Fruit fly (Drosophila melanogaster) whole organism, embryonic: ENCODE results near the gene chrb.

Experiments
- Atf6 ChIP-seq: fragments of 200-800 bp; sonication (Bioruptor generic); IDR thresholded peaks from 2 replicates; pipeline ENCODE4 v1.3.6; 2022; ENCODE audit warnings: missing biosample characterization, missing genetic modification characterization
- B-H1 ChIP-seq: fragments of 200-800 bp; sonication (Bioruptor generic); IDR thresholded peaks from 3 replicates; pipeline ENCODE4 v1.3.6; 2022; ENCODE audit warnings: missing biosample characterization, missing genetic modification characterization
- Bteb2 ChIP-seq: fragments of 200-800 bp; sonication (Bioruptor generic); optimal IDR thresholded peaks from 2 replicates; lab custom pipeline; 2016; ENCODE audit warnings: missing biosample characterization, missing genetic modification characterization
- CG1024 ChIP-seq: fragments of 200-800 bp; sonication (Bioruptor generic); IDR thresholded peaks from 2 replicates; pipeline ENCODE4 v1.3.6; 2022; ENCODE audit warnings: missing biosample characterization, missing genetic modification characterization
- CG11723 ChIP-seq: fragments of 200-800 bp; sonication (Bioruptor generic); optimal IDR thresholded peaks from 2 replicates; lab custom pipeline; 2017; ENCODE audit warnings: missing biosample characterization, mild to moderate bottlenecking, missing genetic modification characterization
- CG12071 ChIP-seq: fragments of 200-800 bp; sonication (Bioruptor generic); optimal IDR thresholded peaks from 3 replicates; lab custom pipeline; 2018; ENCODE audit warnings: missing biosample characterization, mild to moderate bottlenecking, missing genetic modification characterization
- CG12155 ChIP-seq: fragments of 200-800 bp; sonication (Bioruptor generic); optimal IDR thresholded peaks from 3 replicates; lab custom pipeline; 2016; ENCODE audit warnings: missing biosample characterization, missing genetic modification characterization
- CG12769 ChIP-seq: fragments of 200-800 bp; sonication (Bioruptor generic); optimal IDR thresholded peaks from 2 replicates; lab custom pipeline; 2019; ENCODE audit warnings: missing biosample characterization, mild to moderate bottlenecking, missing genetic modification characterization, moderate library complexity
- CG13123 ChIP-seq: fragments of 200-800 bp; sonication (Bioruptor generic); optimal IDR thresholded peaks from 2 replicates; lab custom pipeline; 2016; ENCODE audit warnings: missing biosample characterization, missing genetic modification characterization
- CG16815 ChIP-seq: fragments of 200-800 bp; sonication (Bioruptor generic); optimal IDR thresholded peaks from 3 replicates; lab custom pipeline; 2017; ENCODE audit warnings: missing biosample characterization, mild to moderate bottlenecking, missing genetic modification characterization
- CG16863 ChIP-seq: fragments of 200-800 bp; sonication (Bioruptor generic); optimal IDR thresholded peaks from 3 replicates; lab custom pipeline; 2016; ENCODE audit warnings: missing biosample characterization, missing genetic modification characterization
- CG18599 ChIP-seq: fragments of 200-800 bp; sonication (Bioruptor generic); optimal IDR thresholded peaks from 3 replicates; lab custom pipeline; 2017; ENCODE audit warnings: missing biosample characterization, missing genetic modification characterization, mild to moderate bottlenecking, moderate library complexity, missing genetic modification reagents
- CG2875 ChIP-seq: fragments of 200-800 bp; sonication (Bioruptor generic); optimal IDR thresholded peaks from 2 replicates; lab custom pipeline; 2017; ENCODE audit warnings: missing biosample characterization, mild to moderate bottlenecking, missing genetic modification characterization, missing genetic modification reagents
- CG34224 ChIP-seq: fragments of 200-800 bp; sonication (Bioruptor generic); IDR thresholded peaks from 3 replicates; pipeline ENCODE4 v1.3.6; 2022; ENCODE audit warnings: missing biosample characterization, missing genetic modification characterization; ENCODE audit not compliant: partially characterized antibody
- CG3726 ChIP-seq: fragments of 200-800 bp; sonication (Bioruptor generic); IDR thresholded peaks from 3 replicates; pipeline ENCODE4, ENCODE4 v1.3.6; 2022; ENCODE audit warnings: missing biosample characterization, missing genetic modification characterization
- CG3847 ChIP-seq: fragments of 200-800 bp; sonication (Bioruptor generic); IDR thresholded peaks from 2 replicates; pipeline ENCODE4 v1.3.6; 2022; ENCODE audit warnings: missing biosample characterization, missing genetic modification characterization
- CG3995 ChIP-seq: fragments of 200-800 bp; sonication (Bioruptor generic); optimal IDR thresholded peaks from 3 replicates; lab custom pipeline; 2016; ENCODE audit warnings: missing biosample characterization, missing genetic modification characterization
- CG42726 ChIP-seq: fragments of 200-800 bp; sonication (Bioruptor generic); IDR thresholded peaks from 2 replicates; pipeline ENCODE4 v1.3.6; 2022; ENCODE audit warnings: missing biosample characterization, missing genetic modification characterization; ENCODE audit not compliant: partially characterized antibody
- CG4282 ChIP-seq: fragments of 200-800 bp; sonication (Bioruptor generic); optimal IDR thresholded peaks from 2 replicates; lab custom pipeline; 2016; ENCODE audit warnings: missing biosample characterization, missing genetic modification characterization
- CG4328 ChIP-seq: fragments of 200-800 bp; sonication (Bioruptor generic); optimal IDR thresholded peaks from 3 replicates; lab custom pipeline; 2017; ENCODE audit warnings: missing biosample characterization, missing genetic modification reagents, missing genetic modification characterization
- CG4360 ChIP-seq: fragments of 200-800 bp; sonication (Bioruptor generic); IDR thresholded peaks from 2 replicates; pipeline ENCODE4 v1.3.6; 2022; ENCODE audit warnings: missing biosample characterization, missing genetic modification characterization
- CG4854 ChIP-seq: fragments of 200-800 bp; sonication (Bioruptor generic); optimal IDR thresholded peaks from 2 replicates; lab custom pipeline; 2016; ENCODE audit warnings: missing biosample characterization, missing genetic modification characterization, inconsistent platforms
- CG8281 ChIP-seq: fragments of 200-800 bp; sonication (Bioruptor generic); optimal IDR thresholded peaks from 2 replicates; lab custom pipeline; 2018; ENCODE audit warnings: missing biosample characterization, mild to moderate bottlenecking, missing genetic modification characterization, moderate library complexity
- CG8924 ChIP-seq: fragments of 200-800 bp; optimal IDR thresholded peaks from 3 replicates; lab custom pipeline; 2019; ENCODE audit warnings: missing biosample characterization, mild to moderate bottlenecking, missing genetic modification characterization, moderate library complexity
- CrebB ChIP-seq: fragments of 200-800 bp; sonication (Bioruptor generic); optimal IDR thresholded peaks from 3 replicates; lab custom pipeline; 2018; ENCODE audit warnings: missing biosample characterization, mild to moderate bottlenecking, missing genetic modification characterization
- Deaf1 ChIP-seq: fragments of 200-800 bp; optimal IDR thresholded peaks from 3 replicates; lab custom pipeline; 2019; ENCODE audit warnings: missing biosample characterization, mild to moderate bottlenecking, missing genetic modification characterization, moderate library complexity
- E2f1 ChIP-seq: fragments of 200-800 bp; sonication (Bioruptor generic); IDR thresholded peaks from 2 replicates; pipeline ENCODE4 v1.3.6; 2022; ENCODE audit warnings: missing biosample characterization, missing genetic modification characterization
- Ets65A ChIP-seq: fragments of 200-800 bp; sonication (Bioruptor generic); peaks from one replicate; lab custom pipeline; 2016; ENCODE audit warnings: missing biosample characterization, missing genetic modification characterization
- MBD-R2 ChIP-seq: fragments of 200-800 bp; sonication (Bioruptor generic); IDR thresholded peaks from 2 replicates; pipeline ENCODE4 v1.3.6; 2022; ENCODE audit warnings: missing biosample characterization, missing genetic modification characterization
- Mes4 ChIP-seq: fragments of 200-800 bp; sonication (Bioruptor generic); optimal IDR thresholded peaks from 2 replicates; lab custom pipeline; 2016; ENCODE audit warnings: missing biosample characterization, missing genetic modification characterization
- NK7.1 ChIP-seq: fragments of 200-800 bp; sonication (Bioruptor generic); optimal IDR thresholded peaks from 3 replicates; lab custom pipeline; 2016; ENCODE audit warnings: missing biosample characterization, missing genetic modification characterization
- Opbp ChIP-seq: fragments of 200-800 bp; sonication (Bioruptor generic); IDR thresholded peaks from 3 replicates; pipeline ENCODE4 v1.3.6; 2022; ENCODE audit warnings: missing biosample characterization, missing genetic modification characterization; ENCODE audit not compliant: partially characterized antibody
- Ravus ChIP-seq: fragments of 200-800 bp; sonication (Bioruptor generic); IDR thresholded peaks from 2 replicates; pipeline ENCODE4 v1.3.6; 2022; ENCODE audit warnings: missing biosample characterization, missing genetic modification characterization
- Usf ChIP-seq: fragments of 200-800 bp; sonication (Bioruptor generic); optimal IDR thresholded peaks from 2 replicates; lab custom pipeline; 2017; ENCODE audit warnings: missing genotype, missing biosample characterization, missing genetic modification characterization
- bcd ChIP-seq: fragments of 200-800 bp; sonication (Bioruptor generic); optimal IDR thresholded peaks from 2 replicates; lab custom pipeline; 2017; ENCODE audit warnings: missing biosample characterization, mild to moderate bottlenecking, missing genetic modification characterization
- bigmax ChIP-seq: fragments of 200-800 bp; sonication (Bioruptor generic); optimal IDR thresholded peaks from 2 replicates; lab custom pipeline; 2018; ENCODE audit warnings: missing biosample characterization, mild to moderate bottlenecking, missing genetic modification characterization
- chm ChIP-seq: fragments of 200-800 bp; sonication (Bioruptor generic); IDR thresholded peaks from 2 replicates; pipeline ENCODE4 v1.3.6; 2022; ENCODE audit warnings: missing biosample characterization, missing genetic modification characterization
- ems ChIP-seq: fragments of 200-800 bp; sonication (Bioruptor generic); optimal IDR thresholded peaks from 3 replicates; lab custom pipeline; 2016; ENCODE audit warnings: missing biosample characterization, missing genetic modification characterization
- esg ChIP-seq: fragments of 200-800 bp; sonication (Bioruptor generic); conservative IDR thresholded peaks from 2 replicates; pipeline ENCODE4 v1.3.6; 2022; ENCODE audit warnings: missing biosample characterization, missing genetic modification characterization
- h ChIP-seq: fragments of >200 bp; optimal IDR thresholded peaks from 2 replicates; lab custom pipeline; 2017
- inv ChIP-seq: fragments of 200-800 bp; sonication (Bioruptor generic); IDR thresholded peaks from 2 replicates; pipeline ENCODE4 v1.3.6; 2022; ENCODE audit warnings: missing biosample characterization, missing genetic modification characterization; ENCODE audit not compliant: partially characterized antibody
- knrl ChIP-seq: fragments of 200-800 bp; sonication (Bioruptor generic); IDR thresholded peaks from 3 replicates; pipeline ENCODE4 v1.3.6; 2022; ENCODE audit warnings: missing biosample characterization, missing genetic modification characterization; ENCODE audit not compliant: partially characterized antibody
- lilli ChIP-seq: fragments of 200-800 bp; sonication (Bioruptor generic); optimal IDR thresholded peaks from 3 replicates; lab custom pipeline; 2016; ENCODE audit warnings: missing biosample characterization, missing genetic modification characterization
- nau ChIP-seq: fragments of 200-800 bp; sonication (Bioruptor generic); optimal IDR thresholded peaks from 3 replicates; lab custom pipeline; 2017; ENCODE audit warnings: missing biosample characterization, mild to moderate bottlenecking, missing genetic modification characterization, missing genetic modification reagents
- nom ChIP-seq: fragments of 200-800 bp; sonication (Bioruptor generic); optimal IDR thresholded peaks from 2 replicates; lab custom pipeline; 2017; ENCODE audit warnings: missing biosample characterization, missing genetic modification characterization, mild to moderate bottlenecking, moderate library complexity, missing genetic modification reagents
- pho ChIP-seq: fragments of 200-800 bp; sonication (Bioruptor generic); optimal IDR thresholded peaks from 2 replicates; lab custom pipeline; 2016; ENCODE audit warnings: missing biosample characterization, missing genetic modification characterization
- pita ChIP-seq: fragments of 200-800 bp; sonication (Bioruptor generic); optimal IDR thresholded peaks from 2 replicates; lab custom pipeline; 2017; ENCODE audit warnings: missing biosample characterization, mild to moderate bottlenecking, missing genetic modification characterization
- slbo ChIP-seq: fragments of 200-800 bp; sonication (Bioruptor generic); IDR thresholded peaks from 2 replicates; pipeline ENCODE4 v1.3.6; 2022; ENCODE audit warnings: missing biosample characterization, missing genetic modification characterization
- wdn ChIP-seq: fragments of 200-800 bp; sonication (Bioruptor generic); IDR thresholded peaks from 2 replicates; pipeline ENCODE4 v1.3.6; 2022; ENCODE audit warnings: missing biosample characterization, missing genetic modification characterization
- zen2 ChIP-seq: fragments of 200-800 bp; sonication (Bioruptor generic); IDR thresholded peaks from 3 replicates; pipeline ENCODE4 v1.3.6; 2022; ENCODE audit warnings: missing biosample characterization, missing genetic modification characterization; ENCODE audit not compliant: partially characterized antibody

Gene chrb

dm6 chr3L:11491222-11491873, 4.0 kb downstream of the chrb start (continued):
- TF ChIP-seq CG13123 (GFP tag; lab: Kevin White, UChicago) (peak; percentile 8), bigmax (GFP tag; lab: Kevin White, UChicago) (no peak), Ets65A (no peak), pho (GFP tag; lab: Kevin White, UChicago) (peak; percentile 27), esg (peak; percentile 64), slbo (GFP tag; lab: Robert Waterston, UW) (peak; percentile 85), CG3726 (GFP tag; lab: Robert Waterston, UW) (no peak), nau (GFP tag; lab: Kevin White, UChicago) (peak; percentile 20), CG16863 (GFP tag; lab: Kevin White, UChicago) (peak; percentile 33), CG3995 (peak; percentile 11), NK7.1 (GFP tag; lab: Kevin White, UChicago) (no peak), E2f1 (GFP tag; lab: Robert Waterston, UW) (peak; percentile 66; the same call in 1 of the 2 replicates), zen2 (GFP tag; lab: Robert Waterston, UW) (no peak), nom (GFP tag; lab: Kevin White, UChicago) (peak; percentile 5), bcd (GFP tag; lab: Kevin White, UChicago) (peak; percentile 64), lilli (GFP tag; lab: Kevin White, UChicago) (peak; percentile 56), CG8281 (tag; lab: Kevin White, UChicago) (no peak), Deaf1 (peak; percentile 25), CG16815 (GFP tag; lab: Kevin White, UChicago) (peak; percentile 34), CG2875 (GFP tag; lab: Kevin White, UChicago) (no peak), Opbp (no peak), CG12769 (tag; lab: Kevin White, UChicago) (peak; percentile 79), CG4854 (GFP tag; lab: Kevin White, UChicago) (no peak), ems (GFP tag; lab: Kevin White, UChicago) (peak; percentile 28), CG11723 (GFP tag; lab: Kevin White, UChicago) (peak; percentile 16), CG42726 (no peak), B-H1 (GFP tag; lab: Robert Waterston, UW) (peak; percentile 65; the same call in 2 of the 3 replicates), pita (GFP tag; lab: Kevin White, UChicago) (no peak), CG4328 (GFP tag; lab: Kevin White, UChicago) (no peak), inv (GFP tag; lab: Robert Waterston, UW) (no peak), MBD-R2 (GFP tag; lab: Robert Waterston, UW) (no peak; the same call in 1 of the 2 replicates), CG4282 (GFP tag; lab: Kevin White, UChicago) (no peak), knrl (GFP tag; lab: Robert Waterston, UW) (no peak), Mes4 (GFP tag; lab: Kevin White, UChicago) (no peak), CG34224 (GFP tag; lab: Robert Waterston, UW) (no peak), Atf6 (peak; percentile 67), chm (GFP tag; lab: Robert Waterston, UW) (peak; percentile 59; the same call in 1 of the 2 replicates), CG1024 (GFP tag; lab: Robert Waterston, UW) (no peak), CG3847 (GFP tag; lab: Robert Waterston, UW) (peak; percentile 64), Usf (GFP tag; lab: Kevin White, UChicago) (peak; percentile 47), h (lab: Kevin White, UChicago) (no peak), CG4360 (GFP tag; lab: Robert Waterston, UW) (no peak), CG12071 (GFP tag; lab: Kevin White, UChicago) (peak; percentile 21), CrebB (tag; lab: Kevin White, UChicago) (peak; percentile 27), Ravus (GFP tag; lab: Robert Waterston, UW) (no peak; the same call in 1 of the 2 replicates), CG12155 (GFP tag; lab: Kevin White, UChicago) (peak; percentile 59), CG18599 (peak; percentile 72), wdn (peak; percentile 46; the same call in 1 of the 2 replicates), CG8924 (tag; lab: Kevin White, UChicago) (peak; percentile 54), Bteb2 (GFP tag; lab: Kevin White, UChicago) (peak; percentile 52)
